Fruit fly (Drosophila melanogaster): ENCODE measurements around the gene ovo.

The ovo gene

DNA sequence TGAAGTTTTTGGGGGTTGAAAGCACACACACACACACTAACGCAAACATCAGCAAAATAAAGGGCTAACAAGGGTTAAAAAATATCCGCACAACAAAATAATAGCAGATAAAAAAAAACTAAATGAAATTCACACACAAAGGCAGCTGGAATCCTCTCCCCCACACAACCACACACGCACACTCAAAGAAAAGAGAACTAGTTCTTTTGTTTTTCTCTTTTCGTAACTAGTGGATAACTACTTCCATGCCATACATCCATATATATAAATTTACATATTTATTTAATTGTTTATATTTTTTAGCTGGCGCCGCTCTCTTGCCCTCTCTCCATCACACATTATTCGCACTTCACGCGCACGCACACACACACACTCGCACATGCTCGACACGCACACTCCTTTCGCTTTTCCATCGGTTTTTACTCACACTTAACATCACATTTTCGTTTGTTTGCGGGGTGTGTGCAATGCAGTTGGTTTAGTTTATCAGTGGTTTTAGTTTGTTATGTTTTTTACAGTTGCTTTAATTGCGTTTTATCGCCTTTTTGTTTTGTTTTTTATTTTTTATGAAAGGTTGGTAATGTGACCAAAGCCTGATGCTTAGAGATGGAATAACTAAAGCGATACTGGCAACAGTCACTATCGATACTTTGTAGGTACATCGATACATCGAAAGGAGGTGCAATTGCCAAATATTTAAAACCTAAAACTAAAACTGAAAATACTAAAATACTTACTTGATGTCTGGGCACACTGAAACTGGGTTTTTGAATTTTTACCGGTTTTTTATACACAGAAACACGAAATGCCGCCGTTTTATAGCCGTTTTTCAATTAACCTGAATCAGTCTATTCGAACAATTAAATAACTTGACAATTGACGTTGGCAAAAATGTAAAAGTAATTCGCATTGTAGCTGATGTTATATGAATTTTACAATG, 36.3 kb downstream of the ovo start, which contains the start of gene CG32767 (continued):
- no peak for TF ChIP-seq CG11762 (GFP tag; optimal IDR thresholded peaks at IDR 0.05; ENCODE audit: insufficient read depth)
- no peak for TF ChIP-seq CG7368 (GFP tag; optimal IDR thresholded peaks at IDR 0.05)
- no peak for TF ChIP-seq CG8319 (GFP tag; optimal IDR thresholded peaks at IDR 0.05)
- no peak for TF ChIP-seq Lpt (GFP tag; optimal IDR thresholded peaks at IDR 0.05)
- TF ChIP-seq dsx (GFP tag; optimal IDR thresholded peaks at IDR 0.05; ENCODE audit: poor library complexity, severe bottlenecking), result no peak
- peak; percentile 6 for TF ChIP-seq Ets21C (GFP tag; optimal IDR thresholded peaks at IDR 0.05)
- no peak for TF ChIP-seq Sox14 (GFP tag; optimal IDR thresholded peaks at IDR 0.05)
- no peak for TF ChIP-seq CG1621 (tag; optimal IDR thresholded peaks at IDR 0.05)
- no peak for TF ChIP-seq Blimp-1 (GFP tag; optimal IDR thresholded peaks at IDR 0.05)
- TF ChIP-seq CG31627 (GFP tag; optimal IDR thresholded peaks at IDR 0.05), result peak; percentile 12
- TF ChIP-seq CG3919 (GFP tag; optimal IDR thresholded peaks at IDR 0.05), result no peak
- TF ChIP-seq CG11294 (GFP tag; IDR thresholded peaks at IDR 0.05), result no peak
- TF ChIP-seq CG3032 (tag; optimal IDR thresholded peaks at IDR 0.05), result no peak
- no peak for TF ChIP-seq Sox102F (GFP tag; optimal IDR thresholded peaks at IDR 0.05)
- peak; percentile 28 to 37 for TF ChIP-seq ss (GFP tag; optimal IDR thresholded peaks at IDR 0.05)
- no peak for TF ChIP-seq Eip75B (GFP tag; optimal IDR thresholded peaks at IDR 0.05)
- TF ChIP-seq lz (GFP tag; optimal IDR thresholded peaks at IDR 0.05), result no peak
- TF ChIP-seq vri (GFP tag; optimal IDR thresholded peaks at IDR 0.05), result no peak
- TF ChIP-seq Hr39 (GFP tag; optimal IDR thresholded peaks at IDR 0.05), result peak; percentile 26
- TF ChIP-seq Sox15 (GFP tag; optimal IDR thresholded peaks at IDR 0.05), result no peak
- TF ChIP-seq CG6163 (GFP tag; IDR thresholded peaks at IDR 0.05), result no peak; the same call in 2 of the 3 replicates
- no peak for TF ChIP-seq CG6792 (GFP tag; optimal IDR thresholded peaks at IDR 0.05)
- TF ChIP-seq fd59A (GFP tag; optimal IDR thresholded peaks at IDR 0.05), result no peak
- TF ChIP-seq net (GFP tag; optimal IDR thresholded peaks at IDR 0.05), result no peak
- TF ChIP-seq Hr4 (GFP tag; optimal IDR thresholded peaks at IDR 0.05), result no peak
- no peak for TF ChIP-seq OdsH (GFP tag; optimal IDR thresholded peaks at IDR 0.05)
- TF ChIP-seq Eip93F (GFP tag; optimal IDR thresholded peaks at IDR 0.05), result no peak
- peak; percentile 85 for TF ChIP-seq Eip78C (GFP tag)

DNA sequence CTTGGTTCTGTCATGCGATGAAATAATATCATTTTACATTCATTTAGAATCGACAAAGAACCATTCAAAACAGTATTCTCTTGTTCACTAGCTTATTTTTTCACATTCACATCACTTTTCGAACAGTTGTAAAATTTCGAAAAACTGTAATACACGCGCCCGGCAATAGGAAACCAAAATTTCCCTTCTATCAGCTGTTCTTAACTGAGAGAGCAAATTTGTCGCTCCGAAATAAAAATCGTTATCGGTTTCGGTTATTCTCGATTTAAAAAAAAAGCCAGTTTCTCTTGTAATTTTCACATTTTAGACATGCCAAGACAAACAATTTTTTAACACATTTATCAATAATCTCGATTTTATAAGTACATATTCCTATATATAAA, 37.0 kb downstream of the ovo start:
- TF ChIP-seq acj6 (GFP tag; optimal IDR thresholded peaks at IDR 0.05), result no peak
- TF ChIP-seq Eip78C (GFP tag), result peak; percentile 36

DNA sequence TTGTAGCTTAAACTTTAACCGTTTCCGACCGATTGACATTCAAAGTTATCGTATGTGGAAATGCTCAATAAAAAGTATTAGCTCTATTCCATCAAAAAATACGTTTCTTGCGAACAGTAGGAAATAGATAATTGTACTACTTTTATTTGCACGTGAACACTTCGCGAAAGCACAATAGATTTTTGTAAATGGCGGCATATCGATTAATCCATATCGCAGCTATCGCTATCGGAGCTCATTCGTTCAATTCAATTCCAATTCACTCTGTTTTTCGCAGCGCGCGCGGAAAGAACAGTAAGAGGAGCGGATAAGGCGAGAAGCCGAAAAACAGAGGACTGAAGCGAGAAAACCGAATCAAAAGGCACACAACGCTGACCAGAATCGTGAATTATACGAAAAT, 37.4 kb downstream of the ovo start, which contains the start of the genes CG15465 and rg:
TSS of gene CG15465 (plus strand) at position 291 of the 400 bp plus-strand sequence.
TSS of gene rg (plus strand) at position 291 of the 400 bp plus-strand sequence.
- TF ChIP-seq CG11902 (GFP tag; optimal IDR thresholded peaks at IDR 0.05) (no peak), CG6808 (GFP tag; optimal IDR thresholded peaks at IDR 0.05) (no peak), Met (GFP tag; optimal IDR thresholded peaks at IDR 0.05) (no peak), Eip78C (GFP tag) (no peak), salr (GFP tag; optimal IDR thresholded peaks at IDR 0.05) (no peak)

DNA sequence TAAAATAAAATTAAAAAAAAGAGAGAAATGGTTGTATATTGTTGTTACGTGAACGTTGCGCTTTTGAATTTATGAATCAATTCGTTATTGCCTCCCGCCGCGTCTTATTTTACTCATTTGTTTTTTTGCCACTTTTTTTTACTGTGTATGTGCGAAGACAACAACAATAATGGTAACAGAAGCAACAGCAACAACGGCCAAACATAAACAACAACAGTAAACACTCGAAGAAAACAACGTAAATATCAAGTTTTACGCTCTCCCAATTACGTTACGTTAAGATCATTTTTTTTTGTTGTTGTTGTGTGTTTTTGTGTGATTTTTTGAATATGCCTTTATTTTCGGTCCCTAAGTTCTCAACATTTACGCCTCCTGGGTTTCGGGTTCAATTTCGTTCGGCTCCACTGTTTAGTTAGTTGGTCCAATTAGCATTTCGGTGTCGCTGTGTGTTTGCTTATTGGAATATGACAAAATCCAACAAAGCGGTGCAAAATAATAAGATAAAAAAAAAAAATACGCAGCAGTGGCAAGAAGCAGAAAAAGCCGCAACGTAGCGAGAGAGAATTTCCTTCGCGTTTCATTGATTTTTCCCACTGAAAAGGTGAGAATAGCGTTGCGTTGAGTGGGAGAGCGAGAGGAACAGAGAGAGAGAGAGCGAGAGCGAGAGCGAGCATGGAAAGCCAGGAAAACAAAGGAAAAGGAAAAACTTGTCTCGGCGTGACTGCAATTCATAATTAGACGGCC, 38.1 kb downstream of the ovo start:
- TF ChIP-seq salr (GFP tag; optimal IDR thresholded peaks at IDR 0.05) (no peak), CG3919 (GFP tag; optimal IDR thresholded peaks at IDR 0.05) (peak; percentile 57), CG32006 (GFP tag; optimal IDR thresholded peaks at IDR 0.05) (peak; percentile 71), Smox (GFP tag; optimal IDR thresholded peaks at IDR 0.05) (peak; percentile 0), CG7368 (GFP tag; optimal IDR thresholded peaks at IDR 0.05) (no peak), achi (GFP tag; optimal IDR thresholded peaks at IDR 0.05) (peak; percentile 62), CG10669 (GFP tag; optimal IDR thresholded peaks at IDR 0.05) (no peak), Gug (GFP tag; IDR thresholded peaks at IDR 0.05) (no peak), spab (GFP tag; optimal IDR thresholded peaks at IDR 0.05) (peak; percentile 21), Ets96B (tag; optimal IDR thresholded peaks at IDR 0.05) (peak; percentile 43), CG9139 (GFP tag; optimal IDR thresholded peaks at IDR 0.05) (no peak), CG8319 (GFP tag; optimal IDR thresholded peaks at IDR 0.05) (no peak), ss (GFP tag; optimal IDR thresholded peaks at IDR 0.05) (peak in 1 of 2 experiments; percentile 9), Hr39 (GFP tag; optimal IDR thresholded peaks at IDR 0.05) (peak; percentile 27), Eip93F (GFP tag; optimal IDR thresholded peaks at IDR 0.05) (peak; percentile 7), cyc (GFP tag; optimal IDR thresholded peaks at IDR 0.05) (peak; percentile 33), CG1621 (tag; optimal IDR thresholded peaks at IDR 0.05) (no peak), vri (GFP tag; optimal IDR thresholded peaks at IDR 0.05) (peak; percentile 5), Sox14 (GFP tag; optimal IDR thresholded peaks at IDR 0.05) (no peak), CG11902 (GFP tag; optimal IDR thresholded peaks at IDR 0.05) (no peak)

Measured in whole organism, prepupa.